Worm (Caenorhabditis elegans) whole organism, early embryonic: Measurements from ENCODE around the gene ZC8.6.

Experiments used
- B0310.2 ChIP-seq: sonication (generic microtip); optimal IDR thresholded peaks from 2 replicates; lab custom pipeline; 2016; ENCODE audit warnings: mild to moderate bottlenecking, missing genetic modification characterization, missing compliant biosample characterization
- aly-1 ChIP-seq: sonication (generic microtip); optimal IDR thresholded peaks from 2 replicates; lab custom pipeline; 2016; ENCODE audit warnings: missing genetic modification characterization, missing compliant biosample characterization
- ama-1 ChIP-seq: fragments of 150-350 bp; optimal IDR thresholded peaks from 2 replicates; lab custom pipeline; 2014
- ceh-13 ChIP-seq: fragments of 200-800 bp; sonication (Bioruptor generic); optimal IDR thresholded peaks from 2 replicates; lab custom pipeline; 2018; ENCODE audit warnings: mild to moderate bottlenecking, missing genetic modification characterization, missing compliant biosample characterization
- ceh-36 ChIP-seq: sonication (generic microtip); optimal IDR thresholded peaks from 2 replicates; lab custom pipeline; 2016; ENCODE audit warnings: missing genetic modification characterization, inconsistent platforms, missing compliant biosample characterization
- flt-1 ChIP-seq: fragments of 200-800 bp; sonication (Bioruptor generic); IDR thresholded peaks from 2 replicates; pipeline ENCODE4 v1.3.6; 2022; ENCODE audit warnings: missing genetic modification characterization, missing compliant biosample characterization
- hmbx-1 ChIP-seq: sonication (generic microtip); optimal IDR thresholded peaks from 2 replicates; lab custom pipeline; 2016; ENCODE audit warnings: mild to moderate bottlenecking, missing genetic modification characterization, missing compliant biosample characterization
- hnd-1 ChIP-seq: sonication (generic microtip); optimal IDR thresholded peaks from 2 replicates; lab custom pipeline; 2016; ENCODE audit warnings: missing genetic modification characterization, missing compliant biosample characterization
- scrt-1 ChIP-seq: fragments of 200-800 bp; sonication (Bioruptor generic); IDR thresholded peaks from 2 replicates; pipeline ENCODE4 v1.3.6; 2022; ENCODE audit warnings: missing genetic modification characterization, missing compliant biosample characterization
- sea-1 ChIP-seq: fragments of 200-800 bp; sonication (Bioruptor generic); conservative IDR thresholded peaks from 2 replicates; pipeline ENCODE4 v1.3.6; 2022; ENCODE audit warnings: missing genetic modification characterization, missing compliant biosample characterization
- tbx-37 ChIP-seq: fragments of 200-800 bp; sonication (Bioruptor generic); conservative IDR thresholded peaks from 2 replicates; pipeline ENCODE4 v1.3.6; 2022; ENCODE audit warnings: missing genetic modification reagents, missing genetic modification characterization, missing compliant biosample characterization
- tra-4 ChIP-seq: sonication (generic microtip); optimal IDR thresholded peaks from 2 replicates; lab custom pipeline; 2017; ENCODE audit warnings: missing genetic modification characterization, missing compliant biosample characterization

DNA sequence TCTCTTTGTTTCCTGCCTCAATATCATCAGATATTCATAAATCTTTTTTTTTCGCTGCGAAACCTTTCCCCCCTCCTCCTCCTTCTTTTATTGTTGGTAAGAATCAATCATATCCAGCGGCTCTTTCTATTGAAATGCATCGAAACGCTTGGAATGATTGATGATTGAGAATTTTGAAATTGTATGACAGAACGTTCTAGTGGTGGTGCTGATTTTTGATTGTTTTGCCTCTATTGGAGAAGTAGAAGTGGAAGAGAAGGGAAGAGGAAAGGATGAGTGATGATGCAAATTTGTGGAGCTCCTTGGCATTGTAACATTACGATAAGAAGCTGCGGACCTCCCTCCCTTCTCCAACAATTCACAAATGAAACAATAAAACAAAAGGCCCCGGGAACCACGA lies 31.8 kb downstream of the ZC8.6 start:
- TF ChIP-seq scrt-1 (no peak), ceh-36 (tag; lab: Kevin White, UChicago) (no peak), aly-1 (tag; lab: Kevin White, UChicago) (no peak), ama-1 (lab: Kevin White, UChicago) (no peak), tra-4 (tag; lab: Kevin White, UChicago) (no peak), flt-1 (no peak), ceh-13 (GFP tag; lab: Kevin White, UChicago) (no peak), hmbx-1 (tag; lab: Kevin White, UChicago) (no peak), hnd-1 (tag; lab: Kevin White, UChicago) (no peak), sea-1 (GFP tag; lab: Robert Waterston, UW) (no peak), B0310.2 (tag; lab: Kevin White, UChicago) (no peak), tbx-37 (GFP tag; lab: Robert Waterston, UW) (no peak)
